Worm (Caenorhabditis elegans): ENCODE measurements around the gene mcp-1.
A peak's percentile ranks its signal among the peaks of the same experiment; 100 is the strongest.

mcp-1 gene

DNA sequence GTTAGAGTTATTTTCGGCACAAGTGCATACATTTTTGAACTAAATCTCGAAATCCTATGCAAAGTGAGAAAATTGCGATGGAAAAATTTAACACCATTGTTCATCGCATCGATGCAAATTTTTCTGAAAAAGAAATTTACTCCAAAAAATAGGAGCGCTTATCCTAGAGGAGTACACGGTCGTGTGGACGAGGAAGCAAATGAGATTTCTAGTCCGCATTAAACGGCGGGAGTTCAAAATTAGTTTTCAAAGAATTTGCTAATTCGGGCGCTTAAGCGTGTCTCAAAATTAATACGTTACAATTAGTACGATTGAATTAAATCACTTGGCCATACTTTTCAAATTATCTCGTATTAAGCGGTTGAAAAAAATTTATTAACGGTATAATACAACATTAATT, 43.9 kb upstream of the mcp-1 start, which contains the start of gene lrpr-1 (continued):
- TF ChIP-seq rec-8 (tag; optimal IDR thresholded peaks at IDR 0.05) (peak; percentile 48 to 90), snpc-3.4 (tag; optimal IDR thresholded peaks at IDR 0.05) (peak; percentile 42), D2030.7 (GFP tag; IDR thresholded peaks at IDR 0.05) (no peak), Y67H2A.10 (GFP tag; conservative IDR thresholded peaks at IDR 0.05) (peak; percentile 52; the same call in 1 of the 2 replicates), aptf-3 (GFP tag; IDR thresholded peaks at IDR 0.05) (no peak), hlh-12 (tag; optimal IDR thresholded peaks at IDR 0.05) (no peak), B0019.2 (GFP tag; conservative IDR thresholded peaks at IDR 0.05) (no peak), Y53G8AR.9 (GFP tag; conservative IDR thresholded peaks at IDR 0.05) (no peak), tbx-9 (tag; optimal IDR thresholded peaks at IDR 0.05; ENCODE audit: borderline replicate concordance) (no peak), lsl-1 (GFP tag; optimal IDR thresholded peaks at IDR 0.05) (peak; percentile 53)

DNA sequence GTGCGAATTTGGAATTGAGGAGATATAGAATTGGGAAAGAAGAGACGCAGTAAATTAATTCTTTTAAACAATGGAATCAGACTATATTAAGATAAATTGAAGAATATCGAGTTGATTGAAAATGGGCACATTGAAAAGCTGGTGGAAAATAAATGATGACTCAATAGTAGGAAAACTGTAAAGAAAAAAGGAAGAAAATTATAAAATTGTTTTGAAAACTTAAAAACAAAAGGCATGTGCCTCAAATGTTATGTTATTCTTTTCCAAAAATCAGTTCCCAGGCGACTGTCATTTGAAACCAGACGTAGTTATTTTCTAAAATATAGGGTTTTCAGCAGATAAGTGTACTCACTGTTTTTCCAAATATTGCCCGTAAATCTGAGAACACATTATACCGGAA, 41.7 kb upstream of the mcp-1 start, which contains the start of gene C04E6.12:
C04E6.12 (minus strand) TSS at position 101 of the 400 bp plus-strand sequence.
- TF ChIP-seq K12H6.12 (tag; optimal IDR thresholded peaks at IDR 0.05) (no peak), sdz-38 (tag; optimal IDR thresholded peaks at IDR 0.05) (no peak), nhr-80 (tag; optimal IDR thresholded peaks at IDR 0.05) (no peak), fkh-3 (tag; optimal IDR thresholded peaks at IDR 0.05) (no peak), lag-1 (GFP tag; IDR thresholded peaks at IDR 0.05) (no peak), F57C9.4 (tag; optimal IDR thresholded peaks at IDR 0.05) (no peak), egl-18 (GFP tag; IDR thresholded peaks at IDR 0.05) (no peak), bed-1 (GFP tag; IDR thresholded peaks at IDR 0.05) (no peak)

ce11 chrV:5921761-5922160, 39.8 kb upstream of the mcp-1 start:
- TF ChIP-seq aptf-3 (GFP tag; IDR thresholded peaks at IDR 0.05) (no peak), chd-7 (tag; optimal IDR thresholded peaks at IDR 0.05) (no peak), tbp1 (GFP tag; optimal IDR thresholded peaks at IDR 0.05) (no peak), sea-2 (GFP tag; IDR thresholded peaks at IDR 0.05) (no peak), nfyb-1 (GFP tag; IDR thresholded peaks at IDR 0.05) (no peak), F52B5.7 (tag; optimal IDR thresholded peaks at IDR 0.05) (no peak), akir-1 (GFP tag; optimal IDR thresholded peaks at IDR 0.05) (no peak), egl-44 (GFP tag; IDR thresholded peaks at IDR 0.05) (no peak), ceh-79 (tag; optimal IDR thresholded peaks at IDR 0.05) (no peak), B0261.1 (tag; optimal IDR thresholded peaks at IDR 0.05) (no peak), madf-3 (GFP tag; IDR thresholded peaks at IDR 0.05) (no peak), zim-3 (tag; optimal IDR thresholded peaks at IDR 0.05) (no peak), die-1 (tag; optimal IDR thresholded peaks at IDR 0.05) (no peak), lag-1 (GFP tag; IDR thresholded peaks at IDR 0.05) (no peak)

DNA sequence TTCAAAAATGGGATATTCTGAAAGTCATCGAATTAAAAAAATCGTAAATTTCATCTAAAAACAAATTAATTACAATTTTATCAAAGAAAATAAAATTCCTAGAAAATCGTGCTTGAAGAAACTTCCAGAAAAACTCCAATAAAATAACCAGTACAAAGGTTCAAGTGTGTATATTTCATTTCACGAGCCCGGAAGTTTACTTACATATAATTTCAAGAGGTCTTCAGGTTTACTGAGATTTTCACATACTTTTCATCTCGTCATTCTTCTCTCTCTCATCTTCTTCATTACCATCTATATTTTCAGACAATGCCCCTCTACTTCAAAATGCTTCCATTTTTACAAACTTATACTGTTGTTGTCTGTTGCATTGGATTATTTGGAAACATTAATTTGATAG, 39.4 kb upstream of the mcp-1 start, which contains the start of gene srsx-18:
srsx-18 (plus strand) TSS at position 301 of the 400 bp plus-strand sequence.
- TF ChIP-seq dpff-1 (tag; optimal IDR thresholded peaks at IDR 0.05) (no peak), nhr-80 (tag; optimal IDR thresholded peaks at IDR 0.05) (no peak), ztf-6 (GFP tag; IDR thresholded peaks at IDR 0.05) (no peak), madf-8 (GFP tag; conservative IDR thresholded peaks at IDR 0.05) (no peak), mcd-1 (GFP tag; IDR thresholded peaks at IDR 0.05) (no peak), him-1 (tag; optimal IDR thresholded peaks at IDR 0.05) (no peak), lag-1 (GFP tag; IDR thresholded peaks at IDR 0.05) (no peak), lin-26 (GFP tag; IDR thresholded peaks at IDR 0.05) (no peak), rpc-1 (optimal IDR thresholded peaks at IDR 0.05) (no peak), rpc-1 (tag; optimal IDR thresholded peaks at IDR 0.05) (no peak), nfya-1 (tag; optimal IDR thresholded peaks at IDR 0.05; ENCODE audit: borderline replicate concordance, insufficient read depth) (no peak), aptf-2 (GFP tag; conservative IDR thresholded peaks at IDR 0.05) (no peak), sptf-2 (GFP tag; optimal IDR thresholded peaks at IDR 0.05) (no peak), ceh-40 (GFP tag; IDR thresholded peaks at IDR 0.05) (no peak), let-526 (GFP tag; IDR thresholded peaks at IDR 0.05) (no peak), F52B5.7 (tag; optimal IDR thresholded peaks at IDR 0.05) (no peak), ceh-100 (GFP tag; IDR thresholded peaks at IDR 0.05) (no peak), K12H6.12 (tag; optimal IDR thresholded peaks at IDR 0.05) (no peak)

Data from whole organism, young adult.